Worm (Caenorhabditis elegans) whole organism, L1 larva: ENCODE data around the gene cyp-25A1.

Experiments
- C16A3.4 ChIP-seq: fragments of 150-350 bp; optimal IDR thresholded peaks from 2 replicates; lab custom pipeline; 2014; ENCODE audit warnings: missing biosample characterization, missing genetic modification characterization
- C34B4.2 ChIP-seq: sonication (generic microtip); optimal IDR thresholded peaks from 2 replicates; lab custom pipeline; 2017; ENCODE audit warnings: mild to moderate bottlenecking, missing genetic modification characterization, missing compliant biosample characterization
- F16B12.6 ChIP-seq: fragments of 150-350 bp; optimal IDR thresholded peaks from 2 replicates; lab custom pipeline; 2014; ENCODE audit warnings: missing biosample characterization, missing genetic modification characterization
- ama-1 ChIP-seq: fragments of 150-350 bp; optimal IDR thresholded peaks from 2 replicates; lab custom pipeline; 2014
- blmp-1 ChIP-seq: fragments of 150-350 bp; optimal IDR thresholded peaks from 2 replicates; lab custom pipeline; 2014; ENCODE audit warnings: missing biosample characterization, missing genetic modification characterization
- ceh-88 ChIP-seq: fragments of 200-800 bp; sonication (Bioruptor generic); IDR thresholded peaks from 2 replicates; pipeline ENCODE4 v1.3.6; 2022; ENCODE audit warnings: missing genetic modification characterization, missing compliant biosample characterization
- ceh-90 ChIP-seq: sonication (generic microtip); optimal IDR thresholded peaks from 2 replicates; lab custom pipeline; 2016; ENCODE audit warnings: missing genetic modification characterization, missing compliant biosample characterization
- ces-1 ChIP-seq: fragments of 150-350 bp; optimal IDR thresholded peaks from 2 replicates; lab custom pipeline; 2014; ENCODE audit warnings: missing biosample characterization, missing genetic modification reagents, missing genetic modification characterization
- dpl-1 ChIP-seq, 3 experiments: fragments of 150-350 bp in 2 of 3; sonication (generic microtip) in 1 of 3; optimal IDR thresholded peaks; 2 replicates each; lab custom pipeline; 2014 to 2017; ENCODE audit warnings: missing biosample characterization in 3 of 3, missing genetic modification characterization in 3 of 3, missing genetic modification reagents in 3 of 3
- efl-1 ChIP-seq, 4 experiments: fragments of 150-350 bp; optimal IDR thresholded peaks in 3 of 4; peaks in 1 of 4; 1 replicate in 1 of 4; 2 replicates in 3 of 4; lab custom pipeline; 2014; ENCODE audit warnings: missing biosample characterization in 2 of 4, missing genetic modification characterization in 2 of 4, missing genetic modification reagents in 2 of 4
- egl-13 ChIP-seq: sonication (generic microtip); optimal IDR thresholded peaks from 2 replicates; lab custom pipeline; 2016; ENCODE audit warnings: missing genotype, missing genetic modification reagents, missing genetic modification characterization, missing compliant biosample characterization
- egl-27 ChIP-seq, 2 experiments: fragments of 150-350 bp in 1 of 2; sonication (generic microtip); optimal IDR thresholded peaks; 3 replicates each; lab custom pipeline; 2017 to 2018; ENCODE audit warnings: missing biosample characterization in 2 of 2, missing genetic modification characterization in 2 of 2, missing genetic modification reagents in 2 of 2
- elt-2 ChIP-seq: sonication (generic microtip); optimal IDR thresholded peaks from 2 replicates; lab custom pipeline; 2016; ENCODE audit warnings: missing genetic modification characterization, mild to moderate bottlenecking, inconsistent platforms, missing compliant biosample characterization, missing genetic modification reagents
- elt-3 ChIP-seq, 6 experiments: fragments of 150-350 bp in 1 of 6; sonication (generic microtip); optimal IDR thresholded peaks; 2 replicates each; lab custom pipeline; 2017 to 2018; ENCODE audit warnings: missing biosample characterization in 6 of 6, missing genetic modification characterization in 6 of 6, inconsistent platforms in 1 of 6
- ets-5 ChIP-seq: fragments of 200-800 bp; sonication (Bioruptor generic); IDR thresholded peaks from 2 replicates; pipeline ENCODE4 v1.3.6; 2022; ENCODE audit warnings: missing genetic modification characterization, missing compliant biosample characterization
- fkh-4 ChIP-seq: sonication (generic microtip); optimal IDR thresholded peaks from 2 replicates; lab custom pipeline; 2016; ENCODE audit warnings: missing compliant biosample characterization, missing genetic modification characterization, borderline replicate concordance
- fos-1 ChIP-seq: fragments of 150-350 bp; optimal IDR thresholded peaks from 2 replicates; lab custom pipeline; 2014; ENCODE audit warnings: missing biosample characterization, missing genetic modification characterization
- hpl-2 ChIP-seq: fragments of 150-350 bp; optimal IDR thresholded peaks from 2 replicates; lab custom pipeline; 2014; ENCODE audit warnings: missing biosample characterization, missing genetic modification reagents, missing genetic modification characterization
- isw-1 ChIP-seq: fragments of 200-800 bp; sonication (Bioruptor generic); IDR thresholded peaks from 2 replicates; pipeline ENCODE4 v1.3.6; 2022; ENCODE audit warnings: missing genetic modification characterization, missing compliant biosample characterization
- lin-14 ChIP-seq: fragments of 200-800 bp; sonication (Bioruptor generic); optimal IDR thresholded peaks from 2 replicates; lab custom pipeline; 2018; ENCODE audit warnings: mild to moderate bottlenecking, missing genetic modification characterization, moderate library complexity, missing compliant biosample characterization
- lin-15B ChIP-seq: fragments of 150-350 bp; sonication (generic microtip); optimal IDR thresholded peaks from 3 replicates; lab custom pipeline; 2014; ENCODE audit warnings: missing biosample characterization, missing genetic modification characterization
- lin-35 ChIP-seq, 2 experiments: fragments of 150-350 bp; optimal IDR thresholded peaks; 2 replicates each; lab custom pipeline; 2014; ENCODE audit warnings: missing biosample characterization in 2 of 2, missing genetic modification characterization in 2 of 2, missing genetic modification reagents in 2 of 2
- lin-39 ChIP-seq: fragments of 150-350 bp; optimal IDR thresholded peaks from 2 replicates; lab custom pipeline; 2014; ENCODE audit warnings: missing biosample characterization, missing genetic modification reagents, missing genetic modification characterization
- lsy-2 ChIP-seq, 2 experiments: fragments of 150-350 bp; optimal IDR thresholded peaks; 2 replicates each; lab custom pipeline; 2014; ENCODE audit warnings: missing biosample characterization in 2 of 2, missing genetic modification characterization in 2 of 2
- mab-9 ChIP-seq: fragments of 200-800 bp; sonication (Bioruptor generic); IDR thresholded peaks from 2 replicates; pipeline ENCODE4 v1.3.6; 2022; ENCODE audit warnings: missing genetic modification reagents, missing genetic modification characterization, missing compliant biosample characterization
- mdl-1 ChIP-seq, 2 experiments: fragments of 150-350 bp; optimal IDR thresholded peaks; 2 replicates each; lab custom pipeline; 2014 to 2017; ENCODE audit warnings: missing biosample characterization in 2 of 2, missing genetic modification characterization in 2 of 2, inconsistent platforms in 1 of 2
- mep-1 ChIP-seq: fragments of 150-350 bp; optimal IDR thresholded peaks from 2 replicates; lab custom pipeline; 2014; ENCODE audit warnings: missing biosample characterization, missing genetic modification characterization
- nhr-12 ChIP-seq: sonication (generic microtip); optimal IDR thresholded peaks from 2 replicates; lab custom pipeline; 2017; ENCODE audit warnings: missing biosample characterization, missing genetic modification characterization
- nhr-19 ChIP-seq: fragments of 200-800 bp; sonication (Bioruptor generic); conservative IDR thresholded peaks from 2 replicates; pipeline ENCODE4 v1.3.6; 2022; ENCODE audit warnings: missing genetic modification characterization, missing compliant biosample characterization
- nhr-20 ChIP-seq: sonication (generic microtip); optimal IDR thresholded peaks from 2 replicates; lab custom pipeline; 2016; ENCODE audit warnings: mild to moderate bottlenecking, missing genetic modification characterization, missing compliant biosample characterization
- nhr-237 ChIP-seq: fragments of 150-350 bp; optimal IDR thresholded peaks from 2 replicates; lab custom pipeline; 2014; ENCODE audit warnings: missing biosample characterization, missing genetic modification characterization
- nhr-47 ChIP-seq: sonication (generic microtip); optimal IDR thresholded peaks from 2 replicates; lab custom pipeline; 2016; ENCODE audit warnings: mild to moderate bottlenecking, missing genetic modification characterization, moderate library complexity, missing compliant biosample characterization
- nhr-71 ChIP-seq: sonication (generic microtip); optimal IDR thresholded peaks from 2 replicates; lab custom pipeline; 2016; ENCODE audit warnings: mild to moderate bottlenecking, missing genetic modification characterization, moderate library complexity, missing compliant biosample characterization
- nhr-76 ChIP-seq: sonication (generic microtip); optimal IDR thresholded peaks from 2 replicates; lab custom pipeline; 2017; ENCODE audit warnings: missing biosample characterization, missing genetic modification characterization
- pag-3 ChIP-seq: sonication (generic microtip); optimal IDR thresholded peaks from 2 replicates; lab custom pipeline; 2017; ENCODE audit warnings: missing genetic modification characterization, mild to moderate bottlenecking, missing compliant biosample characterization, antibody characterized with exemption, borderline replicate concordance; ENCODE audit not compliant: insufficient read depth
- rnt-1 ChIP-seq: sonication (generic microtip); optimal IDR thresholded peaks from 2 replicates; lab custom pipeline; 2016; ENCODE audit warnings: mild to moderate bottlenecking, missing genetic modification characterization, moderate library complexity, missing compliant biosample characterization
- skn-1 ChIP-seq: fragments of 150-350 bp; optimal IDR thresholded peaks from 2 replicates; lab custom pipeline; 2014; ENCODE audit warnings: missing biosample characterization, missing genetic modification characterization
- snpc-4 ChIP-seq: fragments of 150-350 bp; optimal IDR thresholded peaks from 2 replicates; lab custom pipeline; 2014; ENCODE audit warnings: missing biosample characterization, missing genetic modification characterization
- snu-23 ChIP-seq: sonication (generic microtip); optimal IDR thresholded peaks from 2 replicates; lab custom pipeline; 2016; ENCODE audit warnings: missing genetic modification characterization, missing compliant biosample characterization
- sup-37 ChIP-seq: fragments of 200-800 bp; sonication (Bioruptor generic); optimal IDR thresholded peaks from 2 replicates; lab custom pipeline; 2018; ENCODE audit warnings: mild to moderate bottlenecking, missing genetic modification characterization, missing compliant biosample characterization
- tbx-2 ChIP-seq: sonication (generic microtip); optimal IDR thresholded peaks from 2 replicates; lab custom pipeline; 2016; ENCODE audit warnings: missing genetic modification characterization, missing compliant biosample characterization
- unc-130 ChIP-seq: fragments of 150-350 bp; optimal IDR thresholded peaks from 2 replicates; lab custom pipeline; 2017; ENCODE audit warnings: missing biosample characterization, missing genetic modification characterization, inconsistent platforms
- unc-30 ChIP-seq: sonication (generic microtip); optimal IDR thresholded peaks from 2 replicates; lab custom pipeline; 2017; ENCODE audit warnings: missing biosample characterization, missing genetic modification characterization
- unc-62 ChIP-seq: fragments of 150-350 bp; optimal IDR thresholded peaks from 2 replicates; lab custom pipeline; 2014; ENCODE audit warnings: missing biosample characterization, missing genetic modification reagents, missing genetic modification characterization
- unc-86 ChIP-seq: sonication (generic microtip); optimal IDR thresholded peaks from 2 replicates; lab custom pipeline; 2016; ENCODE audit warnings: missing genetic modification characterization, missing compliant biosample characterization
- unc-98 ChIP-seq: fragments of 200-800 bp; sonication (Bioruptor generic); IDR thresholded peaks from 2 replicates; pipeline ENCODE4 v1.3.6; 2022; ENCODE audit warnings: missing genetic modification characterization, missing compliant biosample characterization
- zag-1 ChIP-seq: fragments of 150-350 bp; optimal IDR thresholded peaks from 2 replicates; lab custom pipeline; 2014; ENCODE audit warnings: missing biosample characterization, missing genetic modification characterization

cyp-25A1 gene

DNA sequence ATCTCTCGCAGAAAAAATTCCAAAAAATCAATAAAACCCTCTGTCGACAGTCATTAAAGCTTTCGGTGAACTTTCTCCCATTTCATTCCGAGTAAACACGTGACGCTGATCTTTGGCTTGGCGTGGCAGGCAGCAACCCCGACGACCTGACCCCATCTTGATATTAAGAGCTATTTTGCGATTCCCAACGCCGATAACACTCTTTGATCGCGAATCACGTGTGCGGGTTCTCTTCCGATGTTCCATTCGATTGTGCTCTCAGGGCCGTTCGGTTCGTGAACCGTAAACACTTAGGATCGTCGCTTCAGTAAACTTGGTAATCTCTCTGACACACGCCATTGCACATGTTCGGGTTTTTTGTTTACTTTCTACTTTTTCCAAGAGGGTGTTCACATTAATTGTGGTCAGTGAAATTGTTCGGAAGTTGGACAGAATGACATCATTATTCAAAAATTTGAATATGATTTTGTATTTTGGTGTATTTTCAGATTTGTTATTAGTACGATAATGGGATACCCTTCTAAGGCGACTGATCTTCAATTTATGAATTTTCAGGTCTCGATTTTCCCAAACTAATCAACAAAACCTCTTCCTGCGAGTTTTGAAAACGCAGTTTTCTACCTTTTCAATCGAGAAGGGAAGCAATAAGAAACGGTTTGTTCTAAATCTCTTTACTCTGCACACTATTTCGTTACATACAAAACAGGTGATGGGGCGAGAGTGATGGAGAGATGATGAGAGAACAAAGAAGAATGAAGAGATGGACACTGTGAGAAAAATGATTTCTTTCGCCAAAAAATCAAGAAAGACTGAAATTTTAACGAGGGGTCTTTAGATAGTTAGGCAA, 35.0 kb upstream of the cyp-25A1 start (continued):
- TF ChIP-seq elt-2 (tag; lab: Kevin White, UChicago) (peak; percentile 7), rnt-1 (peak; percentile 33)

DNA sequence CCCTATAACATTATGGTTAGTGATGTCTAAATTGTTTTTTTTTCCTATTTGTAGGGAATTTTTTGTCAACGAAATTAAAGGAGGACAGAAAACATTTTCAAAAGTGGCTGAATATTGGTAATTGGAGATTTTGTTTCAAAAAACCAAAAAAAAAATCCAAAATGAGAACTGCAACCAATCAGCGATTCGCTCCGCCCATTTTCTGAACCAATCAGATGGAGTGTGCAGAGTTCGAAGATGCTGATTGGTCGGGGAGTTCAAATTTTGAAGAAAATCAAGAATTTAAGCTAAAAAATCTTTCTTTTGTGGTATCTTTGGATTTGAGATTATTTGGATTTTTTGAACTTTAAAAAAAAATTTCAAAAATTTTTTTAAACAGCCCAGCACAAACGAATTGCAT, 34.0 kb upstream of the cyp-25A1 start:
- TF ChIP-seq C16A3.4 (tag; lab: Kevin White, UChicago), result no peak
- TF ChIP-seq ama-1 (lab: Kevin White, UChicago), result no peak
- TF ChIP-seq sup-37, result no peak
- TF ChIP-seq lin-39, result no peak
- TF ChIP-seq fos-1 (tag; lab: Kevin White, UChicago), result no peak
- TF ChIP-seq elt-2 (tag; lab: Kevin White, UChicago), result no peak

- TF ChIP-seq zag-1 (tag; lab: Kevin White, UChicago), result no peak
- TF ChIP-seq hpl-2, result no peak
- TF ChIP-seq efl-1 (optimal IDR thresholded peaks at IDR 0.05; lab: Kevin White, UChicago), result peak; percentile 12 to 22
- TF ChIP-seq efl-1 (GFP tag; optimal IDR thresholded peaks at IDR 0.05 in 1 of 2; lab: Kevin White, UChicago), result peak in 1 of 2 experiments; percentile 83
- TF ChIP-seq dpl-1 (GFP tag; optimal IDR thresholded peaks at IDR 0.05; lab: Kevin White, UChicago), result no peak
- TF ChIP-seq unc-86, result no peak
- TF ChIP-seq nhr-20 (tag; lab: Kevin White, UChicago), result peak; percentile 57
- no peak for TF ChIP-seq isw-1 (GFP tag; lab: Robert Waterston, UW)
- peak; percentile 12 for TF ChIP-seq ama-1 (lab: Kevin White, UChicago)
- no peak for TF ChIP-seq unc-98 (GFP tag; lab: Robert Waterston, UW)
- TF ChIP-seq snu-23, result peak; percentile 60
- no peak for TF ChIP-seq nhr-76 (tag; lab: Kevin White, UChicago)
- TF ChIP-seq tbx-2 (tag; lab: Kevin White, UChicago), result peak; percentile 21
- TF ChIP-seq sup-37, result no peak
- peak; percentile 55 for TF ChIP-seq nhr-71 (tag; lab: Kevin White, UChicago)
- peak; percentile 10 for TF ChIP-seq mep-1 (tag; lab: Kevin White, UChicago)
- TF ChIP-seq elt-3 (tag; optimal IDR thresholded peaks at IDR 0.05; lab: Kevin White, UChicago), result peak in 4 of 6 experiments; percentile 29 to 75 (median 49)
- TF ChIP-seq egl-13 (tag; lab: Kevin White, UChicago), result no peak
- TF ChIP-seq F16B12.6, result no peak
- TF ChIP-seq fkh-4 (tag; lab: Kevin White, UChicago), result no peak
- TF ChIP-seq lsy-2 (tag; optimal IDR thresholded peaks at IDR 0.05; lab: Kevin White, UChicago), result peak; percentile 38 to 40
- TF ChIP-seq pag-3, result peak; percentile 7
- no peak for TF ChIP-seq nhr-237 (tag; lab: Kevin White, UChicago)
- peak; percentile 65 for TF ChIP-seq blmp-1
- no peak for TF ChIP-seq nhr-12 (tag; lab: Kevin White, UChicago)
- no peak for TF ChIP-seq egl-27 (tag; optimal IDR thresholded peaks at IDR 0.05; lab: Kevin White, UChicago)
- no peak for TF ChIP-seq mab-9 (GFP tag; lab: Robert Waterston, UW)
- TF ChIP-seq unc-62, result no peak
- no peak for TF ChIP-seq ceh-88 (GFP tag; lab: Robert Waterston, UW)
- TF ChIP-seq ets-5 (GFP tag; lab: Robert Waterston, UW), result no peak
- TF ChIP-seq snpc-4 (tag; lab: Kevin White, UChicago), result no peak
- no peak for TF ChIP-seq skn-1
- TF ChIP-seq ces-1 (GFP tag; lab: Kevin White, UChicago), result no peak
- no peak for TF ChIP-seq ceh-90 (tag; lab: Kevin White, UChicago)
- TF ChIP-seq nhr-47, result peak; percentile 15
- TF ChIP-seq C34B4.2 (tag; lab: Kevin White, UChicago), result no peak
- TF ChIP-seq lin-14 (GFP tag; lab: Kevin White, UChicago), result peak; percentile 63
- TF ChIP-seq unc-130 (tag; lab: Kevin White, UChicago), result no peak
- TF ChIP-seq nhr-19, result peak; percentile 44
- TF ChIP-seq unc-30 (tag; lab: Kevin White, UChicago), result no peak
- TF ChIP-seq mdl-1 (tag; optimal IDR thresholded peaks at IDR 0.05; lab: Kevin White, UChicago), result no peak
- peak in 1 of 2 experiments; percentile 66 for TF ChIP-seq lin-35 (GFP tag; optimal IDR thresholded peaks at IDR 0.05; lab: Kevin White, UChicago)
- no peak for TF ChIP-seq lin-15B (tag; lab: Kevin White, UChicago)
Measured at ce11 chrIII:3799213-3799612, 33.2 kb upstream of the cyp-25A1 start.
